Worm (Caenorhabditis elegans) whole organism, L4 larva: ENCODE results near the gene str-85.

Experiments used
- ama-1 ChIP-seq: fragments of 150-350 bp; optimal IDR thresholded peaks from 2 replicates; lab custom pipeline; 2014; ENCODE audit warnings: inconsistent platforms, mixed read lengths
- dpl-1 ChIP-seq: fragments of 150-350 bp; optimal IDR thresholded peaks from 2 replicates; lab custom pipeline; 2014; ENCODE audit warnings: missing biosample characterization, missing genetic modification reagents, missing genetic modification characterization
- fkh-10 ChIP-seq: fragments of 150-350 bp; optimal IDR thresholded peaks from 2 replicates; lab custom pipeline; 2014; ENCODE audit warnings: missing biosample characterization, missing genetic modification reagents, missing genetic modification characterization
- hif-1 ChIP-seq, 2 experiments: sonication (generic microtip); optimal IDR thresholded peaks; 2 replicates each; lab custom pipeline; 2016 to 2017; ENCODE audit warnings: missing compliant biosample characterization in 2 of 2, missing genetic modification characterization in 2 of 2, missing genetic modification reagents in 2 of 2, missing genotype in 2 of 2, mild to moderate bottlenecking in 1 of 2
- hmg-1.1 ChIP-seq: fragments of 200-800 bp; sonication (Bioruptor generic); IDR thresholded peaks from 2 replicates; pipeline ENCODE4 v1.3.6; 2022; ENCODE audit warnings: missing genetic modification reagents, missing genetic modification characterization, missing compliant biosample characterization
- mdl-1 ChIP-seq, 2 experiments: fragments of 150-350 bp in 1 of 2; sonication (generic microtip) in 1 of 2; optimal IDR thresholded peaks; 2 replicates each; lab custom pipeline; 2014 to 2017; ENCODE audit warnings: missing biosample characterization in 2 of 2, missing genetic modification characterization in 2 of 2
- nhr-11 ChIP-seq: fragments of 150-350 bp; optimal IDR thresholded peaks from 2 replicates; lab custom pipeline; 2014; ENCODE audit warnings: missing biosample characterization, missing genetic modification characterization
- nhr-28 ChIP-seq: fragments of 150-350 bp; optimal IDR thresholded peaks from 2 replicates; lab custom pipeline; 2014; ENCODE audit warnings: missing biosample characterization, missing genetic modification characterization
- sdz-12 ChIP-seq: fragments of 200-800 bp; sonication (Bioruptor generic); optimal IDR thresholded peaks from 2 replicates; lab custom pipeline; 2018; ENCODE audit warnings: mild to moderate bottlenecking, missing genetic modification characterization, missing compliant biosample characterization

- TF ChIP-seq fkh-10 (no peak), nhr-28 (tag; lab: Kevin White, UChicago) (no peak), mdl-1 (tag; optimal IDR thresholded peaks at IDR 0.05; lab: Kevin White, UChicago) (no peak), dpl-1 (GFP tag; lab: Kevin White, UChicago) (no peak), ama-1 (lab: Kevin White, UChicago) (no peak), hmg-1.1 (GFP tag; lab: Robert Waterston, UW) (no peak), sdz-12 (GFP tag; lab: Kevin White, UChicago) (no peak), hif-1 (tag; optimal IDR thresholded peaks at IDR 0.05; lab: Kevin White, UChicago) (no peak), nhr-11 (tag; lab: Kevin White, UChicago) (no peak)
These were observed at the start of gene str-85 for ce11 chrV:8985740-8986139.
